Fruit fly (Drosophila melanogaster) whole organism, embryonic: Measurements from ENCODE around the gene CG7079.

Experiments used
- Adf1 ChIP-seq: fragments of 200-800 bp; sonication (Bioruptor generic); IDR thresholded peaks from 2 replicates; pipeline ENCODE4 v1.3.6; 2022; ENCODE audit warnings: missing biosample characterization, missing genetic modification characterization
- CG10209 ChIP-seq: fragments of 200-800 bp; sonication (Bioruptor generic); optimal IDR thresholded peaks from 3 replicates; lab custom pipeline; 2017; ENCODE audit warnings: missing biosample characterization, mild to moderate bottlenecking, missing genetic modification characterization, missing genetic modification reagents
- CG10274 ChIP-seq: fragments of 200-800 bp; sonication (Bioruptor generic); optimal IDR thresholded peaks from 3 replicates; lab custom pipeline; 2017; ENCODE audit warnings: missing biosample characterization, mild to moderate bottlenecking, missing genetic modification characterization
- CG10366 ChIP-seq: fragments of 200-800 bp; sonication (Bioruptor generic); IDR thresholded peaks from 2 replicates; pipeline ENCODE4 v1.3.6; 2022; ENCODE audit warnings: missing biosample characterization, missing genetic modification characterization
- CG10543 ChIP-seq: fragments of 200-800 bp; sonication (Bioruptor generic); optimal IDR thresholded peaks from 3 replicates; lab custom pipeline; 2017; ENCODE audit warnings: missing biosample characterization, mild to moderate bottlenecking, missing genetic modification characterization, moderate library complexity
- CG11085 ChIP-seq: fragments of 200-800 bp; sonication (Bioruptor generic); IDR thresholded peaks from 2 replicates; pipeline ENCODE4 v1.3.6; 2022; ENCODE audit warnings: missing biosample characterization, missing genetic modification characterization
- CG11093 ChIP-seq: fragments of 200-800 bp; sonication (Bioruptor generic); IDR thresholded peaks from 3 replicates; pipeline ENCODE4 v1.3.6; 2022; ENCODE audit warnings: missing biosample characterization, missing genetic modification characterization
- CG12104 ChIP-seq: fragments of 200-800 bp; sonication (Bioruptor generic); optimal IDR thresholded peaks from 3 replicates; lab custom pipeline; 2016; ENCODE audit warnings: missing biosample characterization, missing genetic modification characterization
- CG12236 ChIP-seq: fragments of 200-800 bp; sonication (Bioruptor generic); optimal IDR thresholded peaks from 2 replicates; lab custom pipeline; 2016; ENCODE audit warnings: missing biosample characterization, missing genetic modification characterization
- CG12744 ChIP-seq: fragments of 200-800 bp; sonication (Bioruptor generic); optimal IDR thresholded peaks from 2 replicates; lab custom pipeline; 2016; ENCODE audit warnings: missing biosample characterization, missing genetic modification characterization
- CG14441 ChIP-seq: fragments of 200-800 bp; sonication (Bioruptor generic); IDR thresholded peaks from 2 replicates; pipeline ENCODE4 v1.3.6; 2022; ENCODE audit warnings: missing biosample characterization, missing genetic modification characterization
- CG34376 ChIP-seq: fragments of 200-800 bp; sonication (Bioruptor generic); optimal IDR thresholded peaks from 2 replicates; lab custom pipeline; 2018; ENCODE audit warnings: missing biosample characterization, mild to moderate bottlenecking, missing genetic modification characterization
- CG42726 ChIP-seq: fragments of 200-800 bp; sonication (Bioruptor generic); IDR thresholded peaks from 2 replicates; pipeline ENCODE4 v1.3.6; 2022; ENCODE audit warnings: missing biosample characterization, missing genetic modification characterization; ENCODE audit not compliant: partially characterized antibody
- CG4424 ChIP-seq: fragments of 200-800 bp; sonication (Bioruptor generic); optimal IDR thresholded peaks from 3 replicates; lab custom pipeline; 2016; ENCODE audit warnings: missing biosample characterization, missing genetic modification characterization
- CG4730 ChIP-seq: fragments of 200-800 bp; sonication (Bioruptor generic); IDR thresholded peaks from 2 replicates; pipeline ENCODE4 v1.3.6; 2022; ENCODE audit warnings: missing biosample characterization, missing genetic modification characterization
- CG7372 ChIP-seq: fragments of 200-800 bp; sonication (Bioruptor generic); IDR thresholded peaks from 2 replicates; pipeline ENCODE4 v1.3.6; 2022; ENCODE audit warnings: missing biosample characterization, missing genetic modification characterization
- CG8281 ChIP-seq: fragments of 200-800 bp; sonication (Bioruptor generic); optimal IDR thresholded peaks from 2 replicates; lab custom pipeline; 2018; ENCODE audit warnings: missing biosample characterization, mild to moderate bottlenecking, missing genetic modification characterization, moderate library complexity
- D19A ChIP-seq: fragments of 200-800 bp; optimal IDR thresholded peaks from 3 replicates; lab custom pipeline; 2019; ENCODE audit warnings: missing biosample characterization, mild to moderate bottlenecking, missing genetic modification characterization, moderate library complexity
- Drgx ChIP-seq: fragments of 200-800 bp; sonication (Bioruptor generic); IDR thresholded peaks from 2 replicates; pipeline ENCODE4 v1.3.6; 2022; ENCODE audit warnings: missing biosample characterization, missing genetic modification characterization
- Ets65A ChIP-seq: fragments of 200-800 bp; sonication (Bioruptor generic); peaks from one replicate; lab custom pipeline; 2016; ENCODE audit warnings: missing biosample characterization, missing genetic modification characterization
- HLH54F ChIP-seq: fragments of 200-800 bp; sonication (Bioruptor generic); optimal IDR thresholded peaks from 3 replicates; lab custom pipeline; 2016; ENCODE audit warnings: missing biosample characterization, missing genetic modification characterization
- HmgD ChIP-seq: fragments of 200-800 bp; sonication (Bioruptor generic); optimal IDR thresholded peaks from 3 replicates; lab custom pipeline; 2016; ENCODE audit warnings: missing biosample characterization, missing genetic modification characterization
- Jarid2 ChIP-seq: fragments of 200-800 bp; sonication (Bioruptor generic); optimal IDR thresholded peaks from 3 replicates; lab custom pipeline; 2017; ENCODE audit warnings: mild to moderate bottlenecking, missing biosample characterization, missing genetic modification reagents, missing genetic modification characterization
- Med ChIP-seq: fragments of 200-800 bp; sonication (Bioruptor generic); peaks from one replicate; lab custom pipeline; 2016; ENCODE audit warnings: missing biosample characterization, missing genetic modification characterization, mild to moderate bottlenecking, inconsistent platforms, moderate library complexity
- Side ChIP-seq: fragments of 200-800 bp; sonication (Bioruptor generic); optimal IDR thresholded peaks from 2 replicates; lab custom pipeline; 2016; ENCODE audit warnings: missing biosample characterization, missing genetic modification characterization
- Trl ChIP-seq, 3 experiments: fragments of >200 bp in 2 of 3; fragments of 200-800 bp in 1 of 3; sonication (Bioruptor generic) in 1 of 3; optimal IDR thresholded peaks; 2 replicates in 1 of 3; 3 replicates in 2 of 3; lab custom pipeline; 2016 to 2017; ENCODE audit warnings: missing biosample characterization in 1 of 3, missing genetic modification characterization in 1 of 3
- Xbp1 ChIP-seq: fragments of 200-800 bp; sonication (Bioruptor generic); optimal IDR thresholded peaks from 3 replicates; lab custom pipeline; 2016; ENCODE audit warnings: missing biosample characterization, mild to moderate bottlenecking, missing genetic modification characterization
- bigmax ChIP-seq: fragments of 200-800 bp; sonication (Bioruptor generic); optimal IDR thresholded peaks from 2 replicates; lab custom pipeline; 2018; ENCODE audit warnings: missing biosample characterization, mild to moderate bottlenecking, missing genetic modification characterization
- cwo ChIP-seq: fragments of 200-800 bp; sonication (Bioruptor generic); optimal IDR thresholded peaks from 3 replicates; lab custom pipeline; 2017; ENCODE audit warnings: missing biosample characterization, missing genetic modification characterization, mild to moderate bottlenecking, moderate library complexity, missing genetic modification reagents
- dysf ChIP-seq: fragments of 200-800 bp; sonication (Bioruptor generic); IDR thresholded peaks from 3 replicates; pipeline ENCODE4 v1.3.6; 2022; ENCODE audit warnings: missing biosample characterization, missing genetic modification characterization
- gcm2 ChIP-seq: fragments of 200-800 bp; sonication (Bioruptor generic); optimal IDR thresholded peaks from 2 replicates; lab custom pipeline; 2016; ENCODE audit warnings: missing biosample characterization, missing genetic modification characterization
- gt ChIP-seq: fragments of 200-800 bp; sonication (Bioruptor generic); IDR thresholded peaks from 2 replicates; pipeline ENCODE4 v1.3.6; 2022; ENCODE audit warnings: missing biosample characterization, missing genetic modification characterization
- knrl ChIP-seq: fragments of 200-800 bp; sonication (Bioruptor generic); IDR thresholded peaks from 3 replicates; pipeline ENCODE4 v1.3.6; 2022; ENCODE audit warnings: missing biosample characterization, missing genetic modification characterization; ENCODE audit not compliant: partially characterized antibody
- lilli ChIP-seq: fragments of 200-800 bp; sonication (Bioruptor generic); optimal IDR thresholded peaks from 3 replicates; lab custom pipeline; 2016; ENCODE audit warnings: missing biosample characterization, missing genetic modification characterization
- nerfin-1 ChIP-seq: fragments of 200-800 bp; sonication (Bioruptor generic); optimal IDR thresholded peaks from 3 replicates; lab custom pipeline; 2019; ENCODE audit warnings: missing biosample characterization, mild to moderate bottlenecking, missing genetic modification characterization, moderate library complexity
- peb ChIP-seq: fragments of 200-800 bp; sonication (Bioruptor generic); IDR thresholded peaks from 2 replicates; pipeline ENCODE4 v1.3.6; 2022; ENCODE audit warnings: missing biosample characterization, missing genetic modification characterization
- pita ChIP-seq: fragments of 200-800 bp; sonication (Bioruptor generic); optimal IDR thresholded peaks from 2 replicates; lab custom pipeline; 2017; ENCODE audit warnings: missing biosample characterization, mild to moderate bottlenecking, missing genetic modification characterization
- sc ChIP-seq, 3 experiments: fragments of >200 bp in 2 of 3; fragments of 200-800 bp in 1 of 3; sonication (Bioruptor generic) in 1 of 3; optimal IDR thresholded peaks; 2 replicates in 2 of 3; 3 replicates in 1 of 3; lab custom pipeline; 2017; ENCODE audit warnings: mild to moderate bottlenecking in 1 of 3, missing biosample characterization in 1 of 3, missing genetic modification characterization in 1 of 3, missing genetic modification reagents in 1 of 3
- sd ChIP-seq: fragments of 200-800 bp; sonication (Bioruptor generic); optimal IDR thresholded peaks from 3 replicates; lab custom pipeline; 2018; ENCODE audit warnings: missing biosample characterization, mild to moderate bottlenecking, missing genetic modification characterization, moderate library complexity
- sens ChIP-seq: fragments of 200-800 bp; sonication (Bioruptor generic); peaks from one replicate; lab custom pipeline; 2016; ENCODE audit warnings: missing biosample characterization, missing genetic modification characterization
- sug ChIP-seq: fragments of 200-800 bp; optimal IDR thresholded peaks from 2 replicates; lab custom pipeline; 2019; ENCODE audit warnings: missing biosample characterization, mild to moderate bottlenecking, missing genetic modification characterization, moderate library complexity
- wek ChIP-seq: fragments of 200-800 bp; sonication (Bioruptor generic); optimal IDR thresholded peaks from 3 replicates; lab custom pipeline; 2018; ENCODE audit warnings: missing biosample characterization, mild to moderate bottlenecking, missing genetic modification characterization, moderate library complexity

The CG7079 gene

DNA sequence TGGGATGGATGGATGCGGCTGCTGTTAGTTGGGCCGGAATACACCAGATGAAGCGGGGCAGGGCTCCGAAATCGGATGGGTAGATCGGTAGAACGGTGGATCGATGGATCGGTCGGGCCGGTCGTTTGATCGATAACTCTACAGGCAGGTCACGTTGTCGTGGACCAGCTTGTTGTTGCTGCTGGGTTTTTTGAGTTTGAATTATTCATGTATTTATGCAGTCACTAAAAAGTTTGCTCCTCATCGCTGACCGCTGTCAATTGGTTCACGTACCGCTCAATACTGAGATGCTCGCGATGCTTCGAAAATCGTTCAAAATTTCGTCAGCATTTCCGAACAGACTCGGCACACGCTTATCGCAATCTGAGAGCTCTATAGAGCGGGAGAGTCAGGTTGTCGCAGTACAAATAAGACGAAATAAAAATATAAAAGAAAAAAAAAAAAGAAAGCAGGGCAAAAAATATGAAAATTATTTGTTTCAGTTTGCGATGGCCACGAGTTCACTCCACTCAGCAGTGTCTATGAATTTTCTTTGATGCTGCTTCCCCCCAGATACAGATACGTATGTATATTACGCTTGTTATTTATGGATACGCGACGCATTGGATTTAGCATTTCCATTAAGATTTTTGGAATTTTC, 24.6 kb downstream of the CG7079 start, which contains the start of gene peg (continued):
- TF ChIP-seq CG12744 (GFP tag; lab: Kevin White, UChicago) (no peak), Drgx (GFP tag; lab: Robert Waterston, UW) (peak; percentile 59)

DNA sequence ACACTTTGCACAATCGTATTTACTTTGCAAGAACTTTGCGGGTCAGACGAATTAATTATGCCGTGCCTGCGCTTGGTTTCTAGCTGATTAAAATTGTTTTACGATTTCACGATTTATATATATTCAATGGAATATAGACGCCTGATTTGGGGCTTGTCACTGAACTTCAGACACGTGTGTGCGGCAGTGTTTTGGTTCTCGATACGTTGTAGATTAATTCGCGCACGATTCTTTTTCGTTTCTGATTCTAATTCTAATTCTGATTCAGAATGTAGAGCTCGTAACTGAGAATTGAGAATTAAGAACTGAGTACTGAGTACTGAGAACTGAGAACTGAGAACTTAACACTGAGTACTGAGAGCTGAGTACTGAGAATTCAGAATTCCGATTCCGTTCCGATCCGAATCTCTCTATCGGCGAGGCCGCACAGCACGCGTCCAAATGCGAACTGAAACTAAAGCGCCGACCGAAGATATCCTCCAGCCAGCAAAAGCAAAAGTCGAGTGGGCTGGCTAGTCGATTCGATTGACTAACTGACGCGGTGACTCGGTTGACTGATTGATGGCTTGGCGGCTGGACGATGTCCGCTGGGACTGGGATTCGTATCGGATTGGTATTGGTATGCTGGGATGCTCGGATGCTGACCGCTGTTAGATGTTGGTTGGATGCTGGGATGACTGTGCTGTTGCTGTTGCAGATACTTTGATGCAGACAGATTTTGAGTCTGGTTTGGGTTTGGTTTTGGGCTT, 25.7 kb downstream of the CG7079 start:
- TF ChIP-seq Med (no peak), CG34376 (GFP tag; lab: Kevin White, UChicago) (peak; percentile 45), Trl (optimal IDR thresholded peaks at IDR 0.05; lab: Kevin White, UChicago) (peak in 1 of 2 experiments; percentile 26), Trl (GFP tag; optimal IDR thresholded peaks at IDR 0.05; lab: Kevin White, UChicago) (no peak), sug (peak; percentile 17), CG8281 (tag; lab: Kevin White, UChicago) (peak; percentile 97), CG10543 (GFP tag; lab: Kevin White, UChicago) (peak; percentile 22), sens (GFP tag; lab: Kevin White, UChicago) (peak; percentile 9), CG10274 (GFP tag; lab: Kevin White, UChicago) (no peak), cwo (GFP tag; lab: Kevin White, UChicago) (peak; percentile 92), gt (GFP tag; lab: Robert Waterston, UW) (no peak), CG11085 (GFP tag; lab: Robert Waterston, UW) (no peak), nerfin-1 (tag; lab: Kevin White, UChicago) (no peak), dysf (GFP tag; lab: Robert Waterston, UW) (0 out of 3 replicates have a peak, but pooled peaks have one; percentile 23)
- TF ChIP-seq, all 482 proteins: peak for 8

DNA sequence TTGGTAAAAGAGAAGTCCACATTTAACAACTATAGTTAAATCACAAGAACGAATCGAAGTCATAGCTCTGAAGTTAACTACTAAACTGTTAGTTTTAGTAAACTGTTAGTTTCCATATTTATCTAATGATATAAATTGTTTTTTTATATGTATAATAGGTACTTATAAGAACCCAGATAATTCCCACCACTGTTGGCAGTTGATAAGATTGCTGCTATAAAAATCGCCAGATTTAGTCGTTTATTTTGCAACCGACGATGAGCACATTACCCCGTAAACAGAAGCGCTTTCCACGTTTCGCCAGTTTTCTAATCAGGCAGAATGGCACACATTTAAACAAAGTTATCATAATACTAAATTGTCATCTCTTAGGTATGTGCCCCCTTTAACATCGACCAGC, 29.6 kb downstream of the CG7079 start:
- TF ChIP-seq Ets65A (GFP tag; lab: Kevin White, UChicago) (peak; percentile 50), CG12104 (no peak)

DNA sequence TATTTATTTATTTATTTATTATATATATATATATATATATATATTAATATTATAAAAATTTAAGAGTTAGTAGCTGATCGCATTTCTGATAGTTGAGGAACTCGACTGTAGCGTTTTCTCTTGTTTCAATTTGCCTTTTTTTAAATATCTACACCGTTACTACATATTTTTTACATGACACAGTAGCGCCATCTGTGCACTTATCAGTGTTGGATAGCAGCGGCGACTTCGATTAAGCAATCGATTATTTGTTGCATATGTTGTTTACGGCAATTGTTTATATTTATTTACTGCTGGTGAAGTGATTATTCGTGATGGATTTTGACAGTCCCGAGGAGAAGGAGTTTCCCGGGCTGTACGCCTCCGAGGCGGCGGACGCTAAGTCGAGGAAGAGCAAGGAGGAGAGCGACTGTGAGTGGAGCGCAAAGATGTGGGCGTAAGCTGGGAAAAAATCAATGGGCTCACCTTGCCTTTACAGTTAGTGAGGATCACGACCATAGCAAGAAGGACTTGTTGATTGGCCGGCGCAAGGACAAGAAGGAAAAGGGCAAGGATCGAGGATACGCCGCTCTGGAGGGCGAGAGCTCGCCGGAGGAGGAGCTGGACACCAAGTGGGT, 31.1 kb downstream of the CG7079 start, which contains the start of gene Rlip:
TSS of gene Rlip (plus strand) at position 221 of the 617 bp plus-strand sequence.
- no peak for TF ChIP-seq peb (GFP tag; lab: Robert Waterston, UW)
- peak; percentile 66 for TF ChIP-seq knrl (GFP tag; lab: Robert Waterston, UW)
- TF ChIP-seq sc (optimal IDR thresholded peaks at IDR 0.05; lab: Kevin White, UChicago) = no peak
- TF ChIP-seq sc (GFP tag; optimal IDR thresholded peaks at IDR 0.05; lab: Kevin White, UChicago) = no peak
- peak; percentile 65 for TF ChIP-seq Side
- TF ChIP-seq CG4424 (GFP tag; lab: Kevin White, UChicago) = peak; percentile 47
- TF ChIP-seq nerfin-1 (tag; lab: Kevin White, UChicago) = no peak
- TF ChIP-seq lilli (GFP tag; lab: Kevin White, UChicago) = peak; percentile 31
- peak; percentile 29 for TF ChIP-seq HLH54F (GFP tag; lab: Kevin White, UChicago)
- 0 out of 2 replicates have a peak, but pooled peaks have one; percentile 18 for TF ChIP-seq CG14441 (GFP tag; lab: Robert Waterston, UW)
- no peak; the same call in 1 of the 2 replicates for TF ChIP-seq CG10366 (GFP tag; lab: Robert Waterston, UW)
- no peak for TF ChIP-seq CG7372 (GFP tag; lab: Robert Waterston, UW)
- TF ChIP-seq Xbp1 (GFP tag; lab: Kevin White, UChicago) = peak; percentile 53
- no peak for TF ChIP-seq sd
- TF ChIP-seq cwo (GFP tag; lab: Kevin White, UChicago) = no peak
- no peak for TF ChIP-seq Jarid2 (GFP tag; lab: Kevin White, UChicago)
- TF ChIP-seq Adf1 (GFP tag; lab: Robert Waterston, UW) = no peak
- TF ChIP-seq CG11093 (GFP tag; lab: Robert Waterston, UW) = no peak
- no peak for TF ChIP-seq wek (GFP tag; lab: Kevin White, UChicago)
- no peak for TF ChIP-seq pita (GFP tag; lab: Kevin White, UChicago)
- TF ChIP-seq D19A (tag; lab: Kevin White, UChicago) = no peak
- TF ChIP-seq bigmax (GFP tag; lab: Kevin White, UChicago) = no peak
- peak; percentile 71 for TF ChIP-seq CG42726 (GFP tag; lab: Robert Waterston, UW)
- no peak for TF ChIP-seq CG12236 (GFP tag; lab: Kevin White, UChicago)
- no peak for TF ChIP-seq gcm2 (GFP tag; lab: Kevin White, UChicago)
- TF ChIP-seq HmgD (GFP tag; lab: Kevin White, UChicago) = peak; percentile 38
- peak; percentile 24 for TF ChIP-seq CG10209 (GFP tag; lab: Kevin White, UChicago)
- no peak for TF ChIP-seq CG4730
